Worm (Caenorhabditis elegans) whole organism, L3 larva: ENCODE data around the gene cdt-2.

Source experiments
- ZK546.5 ChIP-seq: sonication (generic microtip); optimal IDR thresholded peaks from 2 replicates; lab custom pipeline; 2017; ENCODE audit warnings: missing biosample characterization, missing genetic modification characterization
- ceh-16 ChIP-seq: sonication (generic microtip); optimal IDR thresholded peaks from 2 replicates; lab custom pipeline; 2017; ENCODE audit warnings: missing biosample characterization, missing genetic modification characterization
- ceh-28 ChIP-seq: fragments of 150-350 bp; optimal IDR thresholded peaks from 2 replicates; lab custom pipeline; 2014; ENCODE audit warnings: missing biosample characterization, missing genetic modification reagents, missing genetic modification characterization
- ceh-9 ChIP-seq: sonication (generic microtip); optimal IDR thresholded peaks from 2 replicates; lab custom pipeline; 2018; ENCODE audit warnings: missing biosample characterization, missing genetic modification characterization
- daf-12 ChIP-seq: fragments of 150-350 bp; optimal IDR thresholded peaks from 2 replicates; lab custom pipeline; 2014; ENCODE audit warnings: missing biosample characterization, missing genetic modification reagents, missing genetic modification characterization
- egl-27 ChIP-seq: sonication (generic microtip); optimal IDR thresholded peaks from 4 replicates; lab custom pipeline; 2017; ENCODE audit warnings: missing biosample characterization, missing genetic modification reagents, missing genetic modification characterization
- egl-5 ChIP-seq: fragments of 150-350 bp; optimal IDR thresholded peaks from 2 replicates; lab custom pipeline; 2017; ENCODE audit warnings: missing biosample characterization, missing genetic modification reagents, missing genetic modification characterization, inconsistent platforms
- elt-1 ChIP-seq: fragments of 150-350 bp; optimal IDR thresholded peaks from 2 replicates; lab custom pipeline; 2014; ENCODE audit warnings: missing biosample characterization, missing genetic modification characterization
- elt-2 ChIP-seq: sonication (generic microtip); optimal IDR thresholded peaks from 2 replicates; lab custom pipeline; 2016; ENCODE audit warnings: missing genetic modification reagents, mild to moderate bottlenecking, missing genetic modification characterization, missing compliant biosample characterization
- elt-3 ChIP-seq, 3 experiments: fragments of 150-350 bp in 1 of 3; sonication (generic microtip) in 2 of 3; optimal IDR thresholded peaks; 2 replicates in 2 of 3; 4 replicates in 1 of 3; lab custom pipeline; 2014 to 2017; ENCODE audit warnings: missing biosample characterization in 3 of 3, missing genetic modification characterization in 3 of 3
- fkh-10 ChIP-seq: sonication (generic microtip); optimal IDR thresholded peaks from 2 replicates; lab custom pipeline; 2017; ENCODE audit warnings: missing biosample characterization, missing genetic modification reagents, missing genetic modification characterization
- fkh-2 ChIP-seq: fragments of 150-350 bp; optimal IDR thresholded peaks from 2 replicates; lab custom pipeline; 2014; ENCODE audit warnings: missing biosample characterization, missing genetic modification reagents, missing genetic modification characterization
- fos-1 ChIP-seq: fragments of 150-350 bp; optimal IDR thresholded peaks from 2 replicates; lab custom pipeline; 2014; ENCODE audit warnings: missing biosample characterization, missing genetic modification characterization
- jun-1 ChIP-seq: fragments of 150-350 bp; optimal IDR thresholded peaks from 2 replicates; lab custom pipeline; 2014; ENCODE audit warnings: missing biosample characterization, missing genetic modification reagents, missing genetic modification characterization
- lin-15B ChIP-seq: fragments of 150-350 bp; optimal IDR thresholded peaks from 2 replicates; lab custom pipeline; 2014; ENCODE audit warnings: missing biosample characterization, missing genetic modification characterization
- lsy-12 ChIP-seq: sonication (generic microtip); optimal IDR thresholded peaks from 2 replicates; lab custom pipeline; 2016; ENCODE audit warnings: mild to moderate bottlenecking, missing genetic modification characterization, missing compliant biosample characterization
- mml-1 ChIP-seq: fragments of 150-350 bp; sonication (generic microtip); optimal IDR thresholded peaks from 3 replicates; lab custom pipeline; 2014; ENCODE audit warnings: missing biosample characterization, missing genetic modification characterization
- nfya-1 ChIP-seq: sonication (generic microtip); optimal IDR thresholded peaks from 2 replicates; lab custom pipeline; 2017; ENCODE audit warnings: missing genetic modification characterization, mild to moderate bottlenecking, missing compliant biosample characterization, antibody characterized with exemption, moderate library complexity; ENCODE audit not compliant: insufficient read depth
- nhr-11 ChIP-seq: fragments of 150-350 bp; optimal IDR thresholded peaks from 2 replicates; lab custom pipeline; 2014; ENCODE audit warnings: missing biosample characterization, missing genetic modification characterization
- nhr-23 ChIP-seq: fragments of 150-350 bp; optimal IDR thresholded peaks from 2 replicates; lab custom pipeline; 2014; ENCODE audit warnings: missing biosample characterization, missing genetic modification reagents, missing genetic modification characterization
- nhr-237 ChIP-seq: fragments of 150-350 bp; optimal IDR thresholded peaks from 2 replicates; lab custom pipeline; 2014; ENCODE audit warnings: missing biosample characterization, missing genetic modification characterization
- nhr-25 ChIP-seq: sonication (generic microtip); optimal IDR thresholded peaks from 2 replicates; lab custom pipeline; 2017; ENCODE audit warnings: missing biosample characterization, missing genetic modification characterization
- nhr-28 ChIP-seq: fragments of 150-350 bp; optimal IDR thresholded peaks from 2 replicates; lab custom pipeline; 2014; ENCODE audit warnings: missing biosample characterization, missing genetic modification characterization
- nhr-43 ChIP-seq: sonication (generic microtip); optimal IDR thresholded peaks from 2 replicates; lab custom pipeline; 2016; ENCODE audit warnings: mild to moderate bottlenecking, missing genetic modification characterization, missing compliant biosample characterization; ENCODE audit not compliant: poor library complexity, severe bottlenecking
- nhr-67 ChIP-seq: fragments of 150-350 bp; optimal IDR thresholded peaks from 2 replicates; lab custom pipeline; 2014; ENCODE audit warnings: missing biosample characterization, missing genetic modification characterization
- nhr-76 ChIP-seq: fragments of 150-350 bp; sonication (generic microtip); optimal IDR thresholded peaks from 5 replicates; lab custom pipeline; 2014; ENCODE audit warnings: missing biosample characterization, missing genetic modification characterization
- pha-4 ChIP-seq: fragments of 150-350 bp; optimal IDR thresholded peaks from 2 replicates; lab custom pipeline; 2014; ENCODE audit warnings: missing biosample characterization, missing genetic modification reagents, missing genetic modification characterization
- pqm-1 ChIP-seq: fragments of 150-350 bp; optimal IDR thresholded peaks from 2 replicates; lab custom pipeline; 2017; ENCODE audit warnings: missing biosample characterization, missing genetic modification characterization, inconsistent platforms
- skn-1 ChIP-seq: fragments of 150-350 bp; optimal IDR thresholded peaks from 2 replicates; lab custom pipeline; 2014; ENCODE audit warnings: missing biosample characterization, missing genetic modification characterization
- snpc-4 ChIP-seq: fragments of 150-350 bp; optimal IDR thresholded peaks from 2 replicates; lab custom pipeline; 2014; ENCODE audit warnings: missing biosample characterization, missing genetic modification characterization
- tbx-2 ChIP-seq: sonication (generic microtip); optimal IDR thresholded peaks from 2 replicates; lab custom pipeline; 2016; ENCODE audit warnings: mild to moderate bottlenecking, missing genetic modification characterization, missing compliant biosample characterization
- unc-39 ChIP-seq: sonication (generic microtip); optimal IDR thresholded peaks from 4 replicates; lab custom pipeline; 2017; ENCODE audit warnings: missing biosample characterization, missing genetic modification characterization
- unc-62 ChIP-seq: fragments of 150-350 bp; sonication (generic microtip); optimal IDR thresholded peaks from 4 replicates; lab custom pipeline; 2014; ENCODE audit warnings: missing biosample characterization, missing genetic modification reagents, missing genetic modification characterization
- ztf-11 ChIP-seq: fragments of 150-350 bp; optimal IDR thresholded peaks from 2 replicates; lab custom pipeline; 2014; ENCODE audit warnings: missing biosample characterization, missing genetic modification characterization
- ztf-4 ChIP-seq: fragments of 150-350 bp; optimal IDR thresholded peaks from 2 replicates; lab custom pipeline; 2014; ENCODE audit warnings: missing biosample characterization, missing genetic modification characterization

cdt-2 gene

DNA sequence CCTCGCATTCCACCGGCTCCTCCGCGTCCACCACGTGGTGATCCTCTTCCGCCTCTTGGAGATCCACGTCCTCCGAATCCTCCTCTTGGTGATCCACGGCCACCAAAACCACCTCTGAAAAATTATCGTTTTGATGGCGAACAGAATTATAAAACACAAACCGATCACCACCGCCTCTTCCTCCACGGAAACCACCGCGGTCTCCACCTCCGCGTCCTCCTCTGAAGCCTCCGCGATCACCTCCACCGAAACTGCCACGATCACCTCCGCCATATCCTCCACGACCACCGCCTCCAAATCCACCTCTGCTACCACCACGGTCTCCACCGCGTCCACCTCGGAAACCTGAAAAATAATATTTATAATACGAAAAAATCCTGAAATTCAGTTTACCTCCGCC is 10.6 kb upstream of the cdt-2 start:
- TF ChIP-seq ztf-11 (tag; lab: Kevin White, UChicago), result no peak
- no peak for TF ChIP-seq fkh-10
- no peak for TF ChIP-seq egl-5 (tag; lab: Kevin White, UChicago)
- TF ChIP-seq skn-1, result no peak
- TF ChIP-seq nhr-67, result no peak
- TF ChIP-seq pha-4, result no peak
- no peak for TF ChIP-seq nhr-11 (tag; lab: Kevin White, UChicago)
- no peak for TF ChIP-seq tbx-2 (tag; lab: Kevin White, UChicago)
- no peak for TF ChIP-seq pqm-1
- no peak for TF ChIP-seq jun-1 (tag; lab: Kevin White, UChicago)
- TF ChIP-seq nfya-1, result no peak
- TF ChIP-seq nhr-25 (tag; lab: Kevin White, UChicago), result no peak
- no peak for TF ChIP-seq nhr-76 (tag; lab: Kevin White, UChicago)
- no peak for TF ChIP-seq elt-1 (tag; lab: Kevin White, UChicago)

DNA sequence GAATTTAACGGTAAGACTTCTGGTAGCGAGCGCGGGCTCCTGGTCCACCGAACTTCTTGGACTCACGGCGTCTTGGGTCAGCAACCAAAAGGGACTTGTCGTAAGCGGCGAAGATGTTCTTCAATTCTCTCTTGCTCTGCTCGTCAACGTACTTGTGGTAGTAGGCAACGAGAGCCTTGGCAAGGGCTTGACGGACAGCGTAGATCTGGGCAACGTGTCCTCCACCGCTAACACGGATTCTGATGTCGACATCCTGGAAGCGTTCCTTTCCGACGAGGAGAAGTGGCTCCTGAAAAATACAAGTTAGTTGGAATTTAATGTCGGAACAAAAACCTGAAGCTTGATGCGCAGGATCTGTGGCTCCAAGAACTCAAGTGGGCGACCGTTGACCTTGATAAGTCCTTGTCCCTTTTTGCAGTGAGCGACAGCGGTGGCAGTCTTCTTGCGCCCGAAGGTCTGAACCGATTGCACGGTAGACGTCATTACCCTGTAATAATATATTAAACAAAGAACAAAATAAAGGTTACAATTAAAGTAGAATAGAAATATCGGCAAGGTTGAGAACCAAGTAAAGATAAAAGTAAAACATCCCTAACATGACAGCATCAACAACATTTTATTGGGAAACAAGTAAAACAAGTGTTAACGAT is 9.3 kb upstream of the cdt-2 start, which contains the start of gene rps-16:
Gene rps-16, minus strand, starts transcription at position 487 of the 650 bp plus-strand sequence.
- TF ChIP-seq mml-1 (tag; lab: Kevin White, UChicago) (no peak), unc-62 (GFP tag; lab: Kevin White, UChicago) (no peak), nhr-23 (tag; lab: Kevin White, UChicago) (no peak), elt-1 (tag; lab: Kevin White, UChicago) (no peak), nhr-237 (tag; lab: Kevin White, UChicago) (no peak), tbx-2 (tag; lab: Kevin White, UChicago) (no peak), lin-15B (tag; lab: Kevin White, UChicago) (no peak), snpc-4 (tag; lab: Kevin White, UChicago) (no peak), ceh-28 (tag; lab: Kevin White, UChicago) (no peak), pqm-1 (no peak), elt-3 (tag; optimal IDR thresholded peaks at IDR 0.05; lab: Kevin White, UChicago) (no peak), ceh-9 (tag; lab: Kevin White, UChicago) (no peak), elt-2 (no peak)

DNA sequence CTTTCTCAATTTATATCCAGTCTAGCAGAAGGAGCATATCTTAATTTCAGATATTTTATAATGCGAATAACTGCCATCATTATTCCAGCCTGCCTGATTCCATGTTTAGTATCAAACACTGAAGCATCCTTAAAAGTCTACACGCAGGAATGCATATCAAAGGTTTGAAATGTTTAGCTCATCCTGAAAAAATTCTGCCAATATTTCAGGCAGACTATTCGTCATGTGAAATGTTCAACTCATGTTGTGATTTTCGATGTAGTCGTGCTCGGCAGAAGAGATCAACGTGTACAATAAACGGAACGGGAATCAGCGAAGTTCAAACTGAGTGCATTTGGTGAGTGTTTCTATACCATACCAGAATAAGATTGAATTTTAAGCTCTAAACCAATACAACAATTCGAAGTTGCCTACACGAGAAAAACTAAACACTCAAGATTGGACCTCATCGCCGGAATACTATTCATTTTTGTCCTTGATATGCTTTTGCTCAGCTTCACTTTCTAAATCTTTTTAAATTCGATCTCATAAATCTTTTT is 8.6 kb upstream of the cdt-2 start, which contains the start of gene T01C3.11:
Gene T01C3.11, plus strand, starts transcription at position 51 of the 539 bp plus-strand sequence.
- TF ChIP-seq elt-2, result no peak
- no peak for TF ChIP-seq nhr-43
- TF ChIP-seq fos-1 (tag; lab: Kevin White, UChicago), result no peak
- TF ChIP-seq lsy-12 (tag; lab: Kevin White, UChicago), result no peak
- no peak for TF ChIP-seq pha-4
- no peak for TF ChIP-seq elt-3 (tag; optimal IDR thresholded peaks at IDR 0.05; lab: Kevin White, UChicago)
- TF ChIP-seq nhr-237 (tag; lab: Kevin White, UChicago), result no peak
- no peak for TF ChIP-seq pqm-1
- TF ChIP-seq elt-1 (tag; lab: Kevin White, UChicago), result no peak
- no peak for TF ChIP-seq ceh-9 (tag; lab: Kevin White, UChicago)
- no peak for TF ChIP-seq ztf-11 (tag; lab: Kevin White, UChicago)
- no peak for TF ChIP-seq unc-39
- TF ChIP-seq, all 47 proteins: peak for 0

DNA sequence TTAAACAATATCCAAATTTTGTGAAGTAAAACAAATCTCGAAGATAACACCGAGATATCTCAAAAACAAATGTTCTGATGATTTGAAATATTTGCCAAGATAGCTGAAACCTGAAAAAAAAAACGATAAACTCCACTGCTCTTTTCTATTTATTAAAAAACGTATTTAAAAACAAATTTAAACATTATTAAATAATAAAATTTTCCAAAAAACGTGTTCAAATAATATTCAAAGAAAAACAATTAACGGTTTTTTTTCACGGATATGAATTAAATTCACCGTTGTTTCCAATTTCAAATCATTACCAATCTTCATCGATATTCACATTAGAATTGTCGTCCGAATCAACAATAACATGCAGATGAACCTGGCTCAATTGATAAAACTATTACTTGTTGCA is 5.3 kb upstream of the cdt-2 start, which contains the start of gene irld-14:
Gene irld-14, plus strand, starts transcription at position 301 of the 400 bp plus-strand sequence.
- TF ChIP-seq skn-1 (no peak), nhr-28 (tag; lab: Kevin White, UChicago) (no peak), ceh-16 (no peak), nhr-23 (tag; lab: Kevin White, UChicago) (no peak), nhr-25 (tag; lab: Kevin White, UChicago) (no peak)

DNA sequence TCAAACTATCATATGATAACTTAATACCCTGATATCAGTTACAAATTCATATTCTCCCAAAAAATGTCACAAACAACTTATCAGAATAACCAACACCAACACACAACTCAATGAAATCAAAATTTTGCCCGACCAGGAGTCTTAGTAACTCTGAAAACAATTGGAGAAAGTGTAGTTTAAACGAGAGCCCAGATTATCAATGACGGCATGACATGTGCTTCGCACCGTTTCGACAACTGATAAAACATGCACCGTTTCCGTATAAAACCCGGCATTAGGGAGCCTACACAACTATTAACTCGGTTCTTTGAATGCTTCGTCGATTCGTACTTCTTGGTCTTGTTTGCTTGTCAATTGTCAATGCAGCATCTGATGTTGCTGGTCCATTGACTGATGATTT is 2.7 kb upstream of the cdt-2 start, which contains the start of gene fil-1:
Gene fil-1, plus strand, starts transcription at position 219 of the 400 bp plus-strand sequence.
- no peak for TF ChIP-seq fos-1 (tag; lab: Kevin White, UChicago)
- TF ChIP-seq nhr-67, result no peak
- TF ChIP-seq lsy-12 (tag; lab: Kevin White, UChicago), result no peak
- no peak for TF ChIP-seq jun-1 (tag; lab: Kevin White, UChicago)
- no peak for TF ChIP-seq egl-27
- TF ChIP-seq nhr-76 (tag; lab: Kevin White, UChicago), result no peak
- TF ChIP-seq fkh-2 (tag; lab: Kevin White, UChicago), result no peak
- TF ChIP-seq nhr-237 (tag; lab: Kevin White, UChicago), result no peak
- no peak for TF ChIP-seq ztf-4 (tag; lab: Kevin White, UChicago)
- no peak for TF ChIP-seq nhr-43
- peak; percentile 74 for TF ChIP-seq elt-2
- no peak for TF ChIP-seq daf-12 (tag; lab: Kevin White, UChicago)
- no peak for TF ChIP-seq ZK546.5
- TF ChIP-seq ceh-9 (tag; lab: Kevin White, UChicago), result no peak
- TF ChIP-seq pha-4, result peak; percentile 19
- no peak for TF ChIP-seq mml-1 (tag; lab: Kevin White, UChicago)
- TF ChIP-seq unc-39, result no peak
